Worm (Caenorhabditis elegans): ENCODE measurements around the gene F09E5.16.

The F09E5.16 gene

DNA sequence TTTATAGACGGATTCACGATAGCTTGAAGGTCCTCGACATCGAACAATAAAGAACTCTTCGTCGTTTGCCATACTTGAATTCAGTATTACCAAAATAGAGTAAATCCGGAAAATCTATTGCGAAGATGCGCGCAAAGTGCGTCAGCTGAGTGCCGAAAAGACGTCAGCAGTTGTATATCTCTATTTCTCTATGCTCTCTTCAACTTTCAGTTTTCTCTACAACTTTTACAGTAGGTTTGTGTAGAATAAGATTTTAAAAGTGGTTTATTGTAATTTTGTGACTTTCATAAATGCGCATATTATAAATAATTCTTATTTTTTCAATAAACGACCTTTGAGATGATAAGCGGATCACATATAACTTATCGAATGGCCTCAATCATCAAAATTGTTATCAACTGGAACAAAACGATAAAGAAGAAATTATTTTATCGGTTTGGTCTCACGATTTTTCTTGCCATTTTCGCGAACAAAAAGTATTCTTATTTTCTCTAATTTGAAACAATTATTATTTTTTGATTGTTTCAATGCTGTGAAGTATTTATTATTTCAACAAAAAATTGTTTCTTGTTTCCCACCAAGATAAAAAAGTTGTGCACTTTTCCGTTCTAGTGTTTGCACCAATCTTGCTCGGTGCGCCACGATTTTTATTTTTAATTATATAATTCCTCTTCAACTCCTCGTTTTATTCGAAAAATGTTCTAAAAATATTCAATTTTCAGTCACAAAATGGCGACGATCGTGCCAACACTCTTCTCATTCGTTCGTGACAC lies 7.9 kb upstream of the F09E5.16 start, which contains the start of the genes agt-2 and F09E5.3 (continued):
- peak; percentile 55; the same call in 1 of the 2 replicates for TF ChIP-seq lin-26 (GFP tag; IDR thresholded peaks at IDR 0.05)
- TF ChIP-seq rec-8 (tag; optimal IDR thresholded peaks at IDR 0.05) = no peak
- TF ChIP-seq ztf-26 (tag; optimal IDR thresholded peaks at IDR 0.05) = peak; percentile 58
- TF ChIP-seq F57C9.4 (tag; optimal IDR thresholded peaks at IDR 0.05) = no peak
- no peak for TF ChIP-seq T07F8.4 (tag; optimal IDR thresholded peaks at IDR 0.05)
- TF ChIP-seq nhr-120 (GFP tag; IDR thresholded peaks at IDR 0.05) = no peak
- peak; percentile 86 for TF ChIP-seq pbrm-1 (GFP tag; IDR thresholded peaks at IDR 0.05)
- no peak for TF ChIP-seq gei-17 (GFP tag; optimal IDR thresholded peaks at IDR 0.05)
- TF ChIP-seq D2030.7 (GFP tag; IDR thresholded peaks at IDR 0.05) = 0 out of 2 replicates have a peak, but pooled peaks have one; percentile 55
- no peak for TF ChIP-seq nhr-27 (tag; optimal IDR thresholded peaks at IDR 0.05)
- TF ChIP-seq ztf-22 (GFP tag; optimal IDR thresholded peaks at IDR 0.05) = no peak
- TF ChIP-seq repo-1 (tag; optimal IDR thresholded peaks at IDR 0.05) = peak; percentile 56
- TF ChIP-seq Y79H2A.3 (GFP tag; conservative IDR thresholded peaks at IDR 0.05) = no peak
- TF ChIP-seq nhr-90 (tag; optimal IDR thresholded peaks at IDR 0.05) = no peak
- no peak for TF ChIP-seq lsy-27 (tag; optimal IDR thresholded peaks at IDR 0.05; ENCODE audit: borderline replicate concordance, insufficient read depth)
- TF ChIP-seq dpl-1 (GFP tag; optimal IDR thresholded peaks at IDR 0.05) = peak; percentile 45
- TF ChIP-seq ceh-27 (GFP tag; optimal IDR thresholded peaks at IDR 0.05) = peak; percentile 80
- TF ChIP-seq lag-1 (GFP tag; IDR thresholded peaks at IDR 0.05) = no peak
- TF ChIP-seq snpc-1.3 (tag; optimal IDR thresholded peaks at IDR 0.05; ENCODE audit: insufficient read depth) = peak; percentile 14
- TF ChIP-seq mxl-1 (tag; optimal IDR thresholded peaks at IDR 0.05) = no peak
- TF ChIP-seq lin-54 (GFP tag; optimal IDR thresholded peaks at IDR 0.05) = peak; percentile 87
- no peak for TF ChIP-seq ceh-79 (tag; optimal IDR thresholded peaks at IDR 0.05)
- peak; percentile 40 for TF ChIP-seq tlf-1 (GFP tag; optimal IDR thresholded peaks at IDR 0.05)
- TF ChIP-seq K12H6.12 (tag; optimal IDR thresholded peaks at IDR 0.05) = peak; percentile 75
- no peak for TF ChIP-seq akir-1 (GFP tag; optimal IDR thresholded peaks at IDR 0.05)
- no peak for TF ChIP-seq him-1 (tag; optimal IDR thresholded peaks at IDR 0.05)
- peak; percentile 50; the same call in 1 of the 2 replicates for TF ChIP-seq hmg-20 (GFP tag; IDR thresholded peaks at IDR 0.05)
- TF ChIP-seq aptf-2 (GFP tag; conservative IDR thresholded peaks at IDR 0.05) = no peak
- TF ChIP-seq Y56A3A.18 (GFP tag; IDR thresholded peaks at IDR 0.05) = no peak
- TF ChIP-seq ccch-3 (GFP tag; optimal IDR thresholded peaks at IDR 0.05) = no peak
- TF ChIP-seq hlh-26 (GFP tag; conservative IDR thresholded peaks at IDR 0.05) = no peak
- TF ChIP-seq F23B12.7 (tag; optimal IDR thresholded peaks at IDR 0.05; ENCODE audit: insufficient read depth) = peak; percentile 13
- peak; percentile 78 for TF ChIP-seq hmg-1.2 (GFP tag; IDR thresholded peaks at IDR 0.05)
- TF ChIP-seq bed-1 (GFP tag; IDR thresholded peaks at IDR 0.05) = no peak
- peak; percentile 68 for TF ChIP-seq ceh-100 (GFP tag; IDR thresholded peaks at IDR 0.05)
- TF ChIP-seq F49E8.2 (tag; optimal IDR thresholded peaks at IDR 0.05; ENCODE audit: insufficient read depth) = no peak
- no peak for TF ChIP-seq ztf-6 (GFP tag; IDR thresholded peaks at IDR 0.05)
- no peak for TF ChIP-seq attf-6 (GFP tag; IDR thresholded peaks at IDR 0.05)
- TF ChIP-seq ztf-3 (GFP tag; optimal IDR thresholded peaks at IDR 0.05) = no peak
- TF ChIP-seq nfya-1 (tag; optimal IDR thresholded peaks at IDR 0.05; ENCODE audit: borderline replicate concordance, insufficient read depth) = no peak
- peak; percentile 86 for TF ChIP-seq Y53G8AR.9 (GFP tag; conservative IDR thresholded peaks at IDR 0.05)
- no peak for TF ChIP-seq aptf-3 (GFP tag; IDR thresholded peaks at IDR 0.05)
- no peak for TF ChIP-seq tbx-9 (tag; optimal IDR thresholded peaks at IDR 0.05; ENCODE audit: borderline replicate concordance)
- peak; percentile 58; the same call in 1 of the 2 replicates for TF ChIP-seq C17E4.6 (GFP tag; IDR thresholded peaks at IDR 0.05)
- peak; percentile 82 for TF ChIP-seq madf-6 (GFP tag; IDR thresholded peaks at IDR 0.05)
- TF ChIP-seq F37B4.10 (GFP tag; IDR thresholded peaks at IDR 0.05) = no peak
